Worm (Caenorhabditis elegans): ENCODE results near the gene fbxa-165.

- TF ChIP-seq madf-6 (GFP tag; IDR thresholded peaks at IDR 0.05) (no peak), hsf-1 (GFP tag; IDR thresholded peaks at IDR 0.05) (no peak), ets-4 (GFP tag; optimal IDR thresholded peaks at IDR 0.05) (no peak), ama-1 (optimal IDR thresholded peaks at IDR 0.05) (no peak), ama-1 (GFP tag; optimal IDR thresholded peaks at IDR 0.05) (no peak), B0336.3 (GFP tag; IDR thresholded peaks at IDR 0.05) (no peak), attf-3 (GFP tag; conservative IDR thresholded peaks at IDR 0.05) (no peak), nhr-80 (tag; optimal IDR thresholded peaks at IDR 0.05) (no peak), snpc-1.1 (tag; optimal IDR thresholded peaks at IDR 0.05; ENCODE audit: insufficient read depth) (no peak)
Observed at ce11 chrII:1576030-1576429, 40.3 kb downstream of the fbxa-165 start, which contains the start of gene K05F6.10.

Data from whole organism, young adult.